Fruit fly (Drosophila melanogaster): ENCODE results near the gene Phf5a.

Phf5a gene

dm6 chr2L:6473076-6474037 lies 17.3 kb downstream of the Phf5a start, which contains the start of gene mmy (continued):
- no peak for TF ChIP-seq NC2α (GFP tag; optimal IDR thresholded peaks at IDR 0.05)
- no peak for TF ChIP-seq MTF-1 (GFP tag; optimal IDR thresholded peaks at IDR 0.05; ENCODE audit: borderline replicate concordance)
- peak; percentile 33 for TF ChIP-seq Myb (GFP tag; optimal IDR thresholded peaks at IDR 0.05)
- TF ChIP-seq CG6175 (GFP tag; IDR thresholded peaks at IDR 0.05): peak; percentile 92
- TF ChIP-seq tio (GFP tag; optimal IDR thresholded peaks at IDR 0.05): peak; percentile 27
- no peak for TF ChIP-seq gcm (GFP tag; optimal IDR thresholded peaks at IDR 0.05)
- TF ChIP-seq lola (GFP tag; optimal IDR thresholded peaks at IDR 0.05): peak in 1 of 3 experiments; percentile 37
- TF ChIP-seq bigmax (GFP tag; optimal IDR thresholded peaks at IDR 0.05): peak; percentile 36
- TF ChIP-seq PHDP (tag; optimal IDR thresholded peaks at IDR 0.05): peak; percentile 73
- TF ChIP-seq CG4404 (GFP tag; IDR thresholded peaks at IDR 0.05): no peak
- TF ChIP-seq pfk (GFP tag; optimal IDR thresholded peaks at IDR 0.05): no peak
- peak; percentile 38 for TF ChIP-seq Fer1 (GFP tag; optimal IDR thresholded peaks at IDR 0.05)
- no peak for TF ChIP-seq disco-r (GFP tag; optimal IDR thresholded peaks at IDR 0.05)
- peak; percentile 14 for TF ChIP-seq CG17829 (tag; optimal IDR thresholded peaks at IDR 0.05)
- TF ChIP-seq Mrtf (GFP tag; IDR thresholded peaks at IDR 0.05): no peak
- TF ChIP-seq CG17568 (GFP tag; optimal IDR thresholded peaks at IDR 0.05): no peak
- 0 out of 2 replicates have a peak, but pooled peaks have one; percentile 28 for TF ChIP-seq peb (GFP tag; IDR thresholded peaks at IDR 0.05)
- TF ChIP-seq CG4820 (GFP tag; optimal IDR thresholded peaks at IDR 0.05): no peak
- TF ChIP-seq Dp (GFP tag; optimal IDR thresholded peaks at IDR 0.05): peak; percentile 52
- TF ChIP-seq CG6689 (GFP tag; IDR thresholded peaks at IDR 0.05): peak; percentile 48; the same call in 1 of the 2 replicates
- TF ChIP-seq Oli (tag; optimal IDR thresholded peaks at IDR 0.05): peak; percentile 71
- peak; percentile 6 for TF ChIP-seq CG1529 (GFP tag; optimal IDR thresholded peaks at IDR 0.05)
- 0 out of 2 replicates have a peak, but pooled peaks have one; percentile 5 for TF ChIP-seq CG9215 (GFP tag; IDR thresholded peaks at IDR 0.05)
- peak; percentile 18 for TF ChIP-seq Nf-YB (GFP tag; optimal IDR thresholded peaks at IDR 0.05)
- peak; percentile 86 for TF ChIP-seq Aef1 (GFP tag; IDR thresholded peaks at IDR 0.05)
- TF ChIP-seq CG14441 (GFP tag; IDR thresholded peaks at IDR 0.05): 0 out of 2 replicates have a peak, but pooled peaks have one; percentile 24
- peak; percentile 56 for TF ChIP-seq Bgb (GFP tag; IDR thresholded peaks at IDR 0.05; ENCODE audit: partially characterized antibody)
- no peak for TF ChIP-seq CG16779 (GFP tag; IDR thresholded peaks at IDR 0.05)
- TF ChIP-seq tx (GFP tag; optimal IDR thresholded peaks at IDR 0.05): peak; percentile 18
- no peak for TF ChIP-seq ab (GFP tag; optimal IDR thresholded peaks at IDR 0.05)
- TF ChIP-seq sr (GFP tag; IDR thresholded peaks at IDR 0.05): peak; percentile 54; the same call in 2 of the 3 replicates
- no peak for TF ChIP-seq CG6791 (GFP tag; IDR thresholded peaks at IDR 0.05; ENCODE audit: partially characterized antibody)
- peak; percentile 39; the same call in 1 of the 2 replicates for TF ChIP-seq rib (GFP tag; IDR thresholded peaks at IDR 0.05)
- peak; percentile 45; the same call in 1 of the 2 replicates for TF ChIP-seq E2f2 (GFP tag; IDR thresholded peaks at IDR 0.05)
- TF ChIP-seq crp (GFP tag; optimal IDR thresholded peaks at IDR 0.05): peak in 1 of 2 experiments; percentile 84
- TF ChIP-seq CG10959 (GFP tag; IDR thresholded peaks at IDR 0.05): no peak
- TF ChIP-seq Sry-β (GFP tag; optimal IDR thresholded peaks at IDR 0.05): peak; percentile 38
- TF ChIP-seq pum (GFP tag; optimal IDR thresholded peaks at IDR 0.05): no peak
- no peak for TF ChIP-seq Usf (GFP tag; optimal IDR thresholded peaks at IDR 0.05)
- TF ChIP-seq Dfd (GFP tag; optimal IDR thresholded peaks at IDR 0.05): no peak
- TF ChIP-seq Vsx1 (GFP tag; optimal IDR thresholded peaks at IDR 0.05): no peak
- TF ChIP-seq CG12071 (GFP tag; optimal IDR thresholded peaks at IDR 0.05): no peak
- TF ChIP-seq ase (GFP tag; IDR thresholded peaks at IDR 0.05): no peak
- TF ChIP-seq CG1792 (GFP tag; optimal IDR thresholded peaks at IDR 0.05): no peak
- TF ChIP-seq CHES-1-like (GFP tag; optimal IDR thresholded peaks at IDR 0.05): peak; percentile 79
- TF ChIP-seq CG3838 (GFP tag; optimal IDR thresholded peaks at IDR 0.05): no peak
- no peak for TF ChIP-seq CG11560 (tag; IDR thresholded peaks at IDR 0.05)
- TF ChIP-seq HHEX (GFP tag; optimal IDR thresholded peaks at IDR 0.05): peak; percentile 8
